Worm (Caenorhabditis elegans) whole organism, L2 larva: ENCODE measurements around the gene golg-4.
A peak's percentile ranks its signal among the peaks of the same experiment; 100 is the strongest.

Experiments used
- C34F6.9 ChIP-seq: fragments of 150-350 bp; optimal IDR thresholded peaks from 2 replicates; lab custom pipeline; 2014; ENCODE audit warnings: missing biosample characterization, missing genetic modification characterization
- F13H6.1 ChIP-seq: sonication (generic microtip); optimal IDR thresholded peaks from 2 replicates; lab custom pipeline; 2016; ENCODE audit warnings: missing genetic modification characterization, missing compliant biosample characterization
- R02D3.7 ChIP-seq: fragments of 150-350 bp; optimal IDR thresholded peaks from 2 replicates; lab custom pipeline; 2014; ENCODE audit warnings: missing biosample characterization, missing genetic modification characterization
- Y55F3AM.14 ChIP-seq: fragments of 200-800 bp; sonication (Bioruptor generic); optimal IDR thresholded peaks from 2 replicates; lab custom pipeline; 2018; ENCODE audit warnings: mild to moderate bottlenecking, missing genetic modification characterization, missing compliant biosample characterization
- ZK546.5 ChIP-seq: sonication (generic microtip); optimal IDR thresholded peaks from 2 replicates; lab custom pipeline; 2017; ENCODE audit warnings: missing biosample characterization, missing genetic modification characterization
- alr-1 ChIP-seq: fragments of 150-350 bp; optimal IDR thresholded peaks from 2 replicates; lab custom pipeline; 2014; ENCODE audit warnings: missing biosample characterization, missing genetic modification characterization
- aly-2 ChIP-seq: fragments of 150-350 bp; optimal IDR thresholded peaks from 2 replicates; lab custom pipeline; 2014; ENCODE audit warnings: missing biosample characterization, missing genetic modification characterization
- ama-1 ChIP-seq: fragments of 150-350 bp; optimal IDR thresholded peaks from 2 replicates; lab custom pipeline; 2018; ENCODE audit warnings: inconsistent platforms
- blmp-1 ChIP-seq: sonication (generic microtip); optimal IDR thresholded peaks from 2 replicates; lab custom pipeline; 2017; ENCODE audit warnings: missing genetic modification characterization, mild to moderate bottlenecking, missing compliant biosample characterization, antibody characterized with exemption, moderate library complexity; ENCODE audit not compliant: insufficient read depth
- ceh-16 ChIP-seq: fragments of 150-350 bp; optimal IDR thresholded peaks from 2 replicates; lab custom pipeline; 2014; ENCODE audit warnings: missing biosample characterization, missing genetic modification characterization
- ceh-82 ChIP-seq: fragments of 150-350 bp; optimal IDR thresholded peaks from 2 replicates; lab custom pipeline; 2014; ENCODE audit warnings: missing biosample characterization, missing genetic modification characterization
- crh-2 ChIP-seq: sonication (generic microtip); optimal IDR thresholded peaks from 2 replicates; lab custom pipeline; 2017; ENCODE audit warnings: missing biosample characterization, missing genetic modification characterization
- dmd-4 ChIP-seq: sonication (generic microtip); optimal IDR thresholded peaks from 2 replicates; lab custom pipeline; 2017; ENCODE audit warnings: missing biosample characterization, missing genetic modification characterization
- egl-27 ChIP-seq: sonication (generic microtip); optimal IDR thresholded peaks from 3 replicates; lab custom pipeline; 2017; ENCODE audit warnings: missing biosample characterization, missing genetic modification reagents, missing genetic modification characterization
- elt-1 ChIP-seq: fragments of 150-350 bp; optimal IDR thresholded peaks from 2 replicates; lab custom pipeline; 2014; ENCODE audit warnings: missing biosample characterization, missing genetic modification characterization
- elt-3 ChIP-seq: sonication (generic microtip); optimal IDR thresholded peaks from 2 replicates; lab custom pipeline; 2017; ENCODE audit warnings: missing biosample characterization, missing genetic modification characterization
- fos-1 ChIP-seq: fragments of 150-350 bp; optimal IDR thresholded peaks from 2 replicates; lab custom pipeline; 2014; ENCODE audit warnings: missing biosample characterization, missing genetic modification characterization
- gmeb-1 ChIP-seq: fragments of 150-350 bp; optimal IDR thresholded peaks from 2 replicates; lab custom pipeline; 2014; ENCODE audit warnings: missing biosample characterization, missing genetic modification characterization
- lin-11 ChIP-seq: fragments of 150-350 bp; sonication (generic microtip); optimal IDR thresholded peaks from 2 replicates; lab custom pipeline; 2014; ENCODE audit warnings: missing biosample characterization, missing genetic modification characterization, inconsistent platforms, mixed read lengths
- lin-13 ChIP-seq: fragments of 150-350 bp; optimal IDR thresholded peaks from 2 replicates; lab custom pipeline; 2014; ENCODE audit warnings: missing biosample characterization, missing genetic modification reagents, missing genetic modification characterization
- lin-39 ChIP-seq: fragments of 150-350 bp; optimal IDR thresholded peaks from 2 replicates; lab custom pipeline; 2014; ENCODE audit warnings: missing biosample characterization, missing genetic modification reagents, missing genetic modification characterization
- lsy-2 ChIP-seq, 2 experiments: fragments of 150-350 bp in 1 of 2; sonication (generic microtip) in 1 of 2; optimal IDR thresholded peaks; 2 replicates each; lab custom pipeline; 2014 to 2017; ENCODE audit warnings: missing biosample characterization in 2 of 2, missing genetic modification characterization in 2 of 2
- mab-5 ChIP-seq: fragments of 150-350 bp; optimal IDR thresholded peaks from 2 replicates; lab custom pipeline; 2014; ENCODE audit warnings: missing biosample characterization, missing genetic modification characterization
- mbf-1 ChIP-seq: sonication (generic microtip); optimal IDR thresholded peaks from 2 replicates; lab custom pipeline; 2017; ENCODE audit warnings: missing biosample characterization, missing genetic modification characterization
- mdl-1 ChIP-seq, 2 experiments: fragments of 150-350 bp in 1 of 2; sonication (generic microtip) in 1 of 2; optimal IDR thresholded peaks; 2 replicates each; lab custom pipeline; 2017; ENCODE audit warnings: missing biosample characterization in 2 of 2, missing genetic modification characterization in 2 of 2
- nhr-10 ChIP-seq: sonication (generic microtip); optimal IDR thresholded peaks from 2 replicates; lab custom pipeline; 2017; ENCODE audit warnings: missing biosample characterization, missing genetic modification characterization
- nhr-11 ChIP-seq: fragments of 150-350 bp; optimal IDR thresholded peaks from 2 replicates; lab custom pipeline; 2014; ENCODE audit warnings: missing biosample characterization, missing genetic modification characterization
- nhr-12 ChIP-seq: fragments of 150-350 bp; optimal IDR thresholded peaks from 2 replicates; lab custom pipeline; 2014; ENCODE audit warnings: missing biosample characterization, missing genetic modification characterization
- nhr-129 ChIP-seq: fragments of 150-350 bp; optimal IDR thresholded peaks from 2 replicates; lab custom pipeline; 2014; ENCODE audit warnings: missing biosample characterization, missing genetic modification characterization
- nhr-21 ChIP-seq: fragments of 150-350 bp; optimal IDR thresholded peaks from 2 replicates; lab custom pipeline; 2014; ENCODE audit warnings: missing biosample characterization, missing genetic modification characterization
- nhr-23 ChIP-seq: fragments of 150-350 bp; optimal IDR thresholded peaks from 2 replicates; lab custom pipeline; 2014; ENCODE audit warnings: missing biosample characterization, missing genetic modification reagents, missing genetic modification characterization
- nhr-237 ChIP-seq: fragments of 150-350 bp; optimal IDR thresholded peaks from 2 replicates; lab custom pipeline; 2014; ENCODE audit warnings: missing biosample characterization, missing genetic modification characterization
- nhr-25 ChIP-seq: fragments of 150-350 bp; sonication (generic microtip); optimal IDR thresholded peaks from 3 replicates; lab custom pipeline; 2014; ENCODE audit warnings: missing biosample characterization, missing genetic modification characterization
- nhr-6 ChIP-seq: fragments of 150-350 bp; optimal IDR thresholded peaks from 2 replicates; lab custom pipeline; 2014; ENCODE audit warnings: missing biosample characterization, missing genetic modification characterization
- nhr-77 ChIP-seq: fragments of 150-350 bp; optimal IDR thresholded peaks from 2 replicates; lab custom pipeline; 2014; ENCODE audit warnings: missing biosample characterization, missing genetic modification characterization
- peb-1 ChIP-seq: fragments of 150-350 bp; optimal IDR thresholded peaks from 2 replicates; lab custom pipeline; 2014; ENCODE audit warnings: missing biosample characterization, missing genetic modification characterization
- sem-4 ChIP-seq: fragments of 150-350 bp; optimal IDR thresholded peaks from 2 replicates; lab custom pipeline; 2014; ENCODE audit warnings: missing biosample characterization, missing genetic modification reagents, missing genetic modification characterization
- skn-1 ChIP-seq: sonication (generic microtip); optimal IDR thresholded peaks from 2 replicates; lab custom pipeline; 2017; ENCODE audit warnings: missing biosample characterization, missing genetic modification characterization
- sma-3 ChIP-seq: sonication (generic microtip); optimal IDR thresholded peaks from 2 replicates; lab custom pipeline; 2016; ENCODE audit warnings: missing genetic modification reagents, missing genetic modification characterization, missing compliant biosample characterization
- sma-9 ChIP-seq, 2 experiments: fragments of 150-350 bp in 1 of 2; sonication (generic microtip) in 1 of 2; optimal IDR thresholded peaks; 2 replicates each; lab custom pipeline; 2014 to 2016; ENCODE audit warnings: missing genetic modification characterization in 2 of 2, mild to moderate bottlenecking in 1 of 2, missing biosample characterization in 1 of 2, missing compliant biosample characterization in 1 of 2, missing genetic modification reagents in 1 of 2, moderate library complexity in 1 of 2
- snpc-4 ChIP-seq: fragments of 150-350 bp; optimal IDR thresholded peaks from 2 replicates; lab custom pipeline; 2014; ENCODE audit warnings: missing biosample characterization, missing genetic modification characterization
- unc-39 ChIP-seq: fragments of 150-350 bp; optimal IDR thresholded peaks from 2 replicates; lab custom pipeline; 2014; ENCODE audit warnings: missing biosample characterization, missing genetic modification characterization
- unc-55 ChIP-seq: fragments of 150-350 bp; sonication (generic microtip); optimal IDR thresholded peaks from 3 replicates; lab custom pipeline; 2014; ENCODE audit warnings: missing biosample characterization, missing genetic modification reagents, missing genetic modification characterization
- unc-62 ChIP-seq: fragments of 150-350 bp; optimal IDR thresholded peaks from 2 replicates; lab custom pipeline; 2014; ENCODE audit warnings: missing biosample characterization, missing genetic modification reagents, missing genetic modification characterization
- zag-1 ChIP-seq: fragments of 150-350 bp; optimal IDR thresholded peaks from 2 replicates; lab custom pipeline; 2014; ENCODE audit warnings: missing biosample characterization, missing genetic modification characterization
- ztf-1 ChIP-seq: fragments of 200-800 bp; sonication (Bioruptor generic); conservative IDR thresholded peaks from 2 replicates; pipeline ENCODE4 v1.3.6; 2022; ENCODE audit warnings: missing genetic modification characterization, missing compliant biosample characterization
- ztf-11 ChIP-seq: sonication (generic microtip); optimal IDR thresholded peaks from 2 replicates; lab custom pipeline; 2017; ENCODE audit warnings: missing biosample characterization, missing genetic modification characterization
- ztf-4 ChIP-seq: fragments of 150-350 bp; optimal IDR thresholded peaks from 2 replicates; lab custom pipeline; 2014; ENCODE audit warnings: missing biosample characterization, missing genetic modification characterization

The golg-4 gene

DNA sequence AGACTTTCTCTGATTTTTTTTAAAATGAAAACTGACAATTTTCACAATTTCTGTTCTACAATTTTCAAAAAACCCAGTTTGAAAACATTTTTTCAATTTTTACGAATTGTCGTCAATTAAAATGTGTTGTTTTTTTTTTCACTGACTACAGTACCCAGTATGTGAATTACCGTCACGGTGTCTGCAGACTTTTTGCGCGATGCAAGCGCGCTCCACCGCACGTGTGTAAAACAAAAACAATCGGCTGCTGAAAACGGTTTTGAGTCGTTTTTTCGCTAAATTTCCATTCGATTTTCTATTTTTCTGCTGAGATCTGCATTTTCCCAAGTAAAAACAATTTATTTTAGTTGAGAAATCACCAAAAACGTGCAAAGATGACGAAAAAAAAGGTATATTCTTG, 50.9 kb downstream of the golg-4 start (continued):
- TF ChIP-seq Y55F3AM.14 (GFP tag; lab: Kevin White, UChicago) (peak; percentile 96), fos-1 (tag; lab: Kevin White, UChicago) (peak; percentile 96), nhr-23 (tag; lab: Kevin White, UChicago) (no peak), ZK546.5 (tag; lab: Kevin White, UChicago) (peak; percentile 83), ztf-4 (tag; lab: Kevin White, UChicago) (peak; percentile 96), skn-1 (peak; percentile 71), sma-9 (GFP tag; optimal IDR thresholded peaks at IDR 0.05; lab: Kevin White, UChicago) (peak; percentile 97), sma-9 (tag; optimal IDR thresholded peaks at IDR 0.05; lab: Kevin White, UChicago) (no peak), nhr-11 (tag; lab: Kevin White, UChicago) (no peak)

DNA sequence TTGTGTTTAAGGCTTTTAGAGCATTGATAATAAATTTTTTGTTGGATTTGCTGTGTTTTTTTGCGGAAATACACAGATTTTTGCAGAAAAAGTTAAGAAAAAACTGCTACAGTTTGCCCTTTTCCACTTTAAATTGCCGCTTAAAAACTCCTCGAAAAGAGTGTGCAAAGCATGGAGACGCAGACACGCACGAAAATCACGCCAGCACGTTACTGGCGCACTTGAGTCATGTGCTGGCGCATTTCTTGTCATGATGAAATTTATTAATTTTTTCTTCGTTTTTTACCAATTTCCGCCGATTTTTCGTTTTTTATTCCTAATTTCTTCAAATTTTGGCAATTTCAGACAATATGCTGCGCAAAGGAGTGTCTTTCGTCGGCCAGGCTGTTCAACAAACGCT, 54.7 kb downstream of the golg-4 start, which contains the start of gene C34C12.8:
Gene C34C12.8 (plus strand): TSS at position 346 of the 400 bp plus-strand sequence.
- TF ChIP-seq alr-1 (tag; lab: Kevin White, UChicago) = no peak
- TF ChIP-seq lin-39 = no peak
- TF ChIP-seq gmeb-1 (tag; lab: Kevin White, UChicago) = peak; percentile 98
- peak; percentile 97 for TF ChIP-seq sma-9 (GFP tag; optimal IDR thresholded peaks at IDR 0.05; lab: Kevin White, UChicago)
- no peak for TF ChIP-seq sma-9 (tag; optimal IDR thresholded peaks at IDR 0.05; lab: Kevin White, UChicago)
- TF ChIP-seq dmd-4 = peak; percentile 35
- peak; percentile 95 for TF ChIP-seq sma-3 (GFP tag; lab: Kevin White, UChicago)
- TF ChIP-seq unc-39 (tag; lab: Kevin White, UChicago) = no peak
- peak; percentile 86 for TF ChIP-seq nhr-6 (tag; lab: Kevin White, UChicago)
- peak; percentile 58 for TF ChIP-seq unc-62
- TF ChIP-seq blmp-1 (tag; lab: Kevin White, UChicago) = peak; percentile 74
- no peak for TF ChIP-seq elt-3 (tag; lab: Kevin White, UChicago)
- peak; percentile 85 for TF ChIP-seq nhr-10 (tag; lab: Kevin White, UChicago)
- peak; percentile 65 for TF ChIP-seq ZK546.5 (tag; lab: Kevin White, UChicago)
- peak; percentile 85 for TF ChIP-seq nhr-77
- TF ChIP-seq aly-2 (tag; lab: Kevin White, UChicago) = peak; percentile 48
- TF ChIP-seq mab-5 (tag; lab: Kevin White, UChicago) = peak; percentile 96
- TF ChIP-seq snpc-4 (tag; lab: Kevin White, UChicago) = peak; percentile 71
- 0 out of 2 replicates have a peak, but pooled peaks have one; percentile 42 for TF ChIP-seq ztf-1 (GFP tag; lab: Robert Waterston, UW)
- TF ChIP-seq nhr-11 (tag; lab: Kevin White, UChicago) = no peak
- TF ChIP-seq Y55F3AM.14 (GFP tag; lab: Kevin White, UChicago) = peak; percentile 80
- TF ChIP-seq ceh-16 (tag; lab: Kevin White, UChicago) = peak; percentile 79
- TF ChIP-seq nhr-237 (tag; lab: Kevin White, UChicago) = peak; percentile 69
- TF ChIP-seq nhr-21 (tag; lab: Kevin White, UChicago) = peak; percentile 96
- TF ChIP-seq nhr-12 = no peak
- TF ChIP-seq egl-27 (tag; lab: Kevin White, UChicago) = peak; percentile 93
- TF ChIP-seq nhr-23 (tag; lab: Kevin White, UChicago) = no peak
- peak; percentile 94 for TF ChIP-seq lin-13
- peak; percentile 81 for TF ChIP-seq zag-1 (tag; lab: Kevin White, UChicago)
- TF ChIP-seq lin-11 = peak; percentile 93
- TF ChIP-seq R02D3.7 (tag; lab: Kevin White, UChicago) = peak; percentile 77
- TF ChIP-seq unc-55 (GFP tag; lab: Kevin White, UChicago) = peak; percentile 97
- no peak for TF ChIP-seq ztf-11
- TF ChIP-seq ztf-4 (tag; lab: Kevin White, UChicago) = peak; percentile 94
- peak; percentile 97 for TF ChIP-seq nhr-25 (tag; lab: Kevin White, UChicago)
- peak in 1 of 2 experiments; percentile 73 for TF ChIP-seq mdl-1 (tag; optimal IDR thresholded peaks at IDR 0.05; lab: Kevin White, UChicago)
- TF ChIP-seq fos-1 (tag; lab: Kevin White, UChicago) = peak; percentile 70
- TF ChIP-seq F13H6.1 (tag; lab: Kevin White, UChicago) = peak; percentile 93
- TF ChIP-seq skn-1 = no peak
- TF ChIP-seq nhr-129 (tag; lab: Kevin White, UChicago) = peak; percentile 91
- TF ChIP-seq mbf-1 (tag; lab: Kevin White, UChicago) = no peak
- peak; percentile 97 for TF ChIP-seq C34F6.9 (tag; lab: Kevin White, UChicago)
- TF ChIP-seq elt-1 = peak; percentile 41
- TF ChIP-seq sem-4 (tag; lab: Kevin White, UChicago) = peak; percentile 94
- TF ChIP-seq peb-1 (tag; lab: Kevin White, UChicago) = no peak
- TF ChIP-seq ceh-82 (tag; lab: Kevin White, UChicago) = peak; percentile 71
- TF ChIP-seq lsy-2 (tag; optimal IDR thresholded peaks at IDR 0.05; lab: Kevin White, UChicago) = peak; percentile 97
- peak; percentile 79 for TF ChIP-seq ama-1 (lab: Kevin White, UChicago)
- TF ChIP-seq crh-2 = peak; percentile 96
